Worm (Caenorhabditis elegans) whole organism, young adult: ENCODE measurements around the gene tag-266.

Experiments used
- C17E4.6 ChIP-seq: fragments of 200-800 bp; sonication (Bioruptor generic); IDR thresholded peaks from 2 replicates; pipeline ENCODE4 v1.3.6; 2022; ENCODE audit warnings: missing genetic modification reagents, missing genetic modification characterization, missing compliant biosample characterization
- F37B4.10 ChIP-seq: fragments of 200-800 bp; sonication (Bioruptor generic); IDR thresholded peaks from 2 replicates; pipeline ENCODE4 v1.3.6; 2022; ENCODE audit warnings: missing genetic modification characterization, missing compliant biosample characterization
- F49E8.2 ChIP-seq: sonication (generic microtip); optimal IDR thresholded peaks from 3 replicates; lab custom pipeline; 2017; ENCODE audit warnings: missing genetic modification characterization, mild to moderate bottlenecking, missing compliant biosample characterization, antibody characterized with exemption, moderate library complexity; ENCODE audit not compliant: insufficient read depth
- aptf-3 ChIP-seq: fragments of 200-800 bp; sonication (Bioruptor generic); IDR thresholded peaks from 2 replicates; pipeline ENCODE4 v1.3.6; 2022; ENCODE audit warnings: missing genetic modification characterization, missing compliant biosample characterization
- attf-3 ChIP-seq: fragments of 200-800 bp; sonication (Bioruptor generic); conservative IDR thresholded peaks from 2 replicates; pipeline ENCODE4 v1.3.6; 2022; ENCODE audit warnings: missing genetic modification reagents, missing genetic modification characterization, missing compliant biosample characterization
- ceh-58 ChIP-seq: fragments of 200-800 bp; sonication (Bioruptor generic); IDR thresholded peaks from 2 replicates; pipeline ENCODE4 v1.3.6; 2022; ENCODE audit warnings: missing genetic modification characterization, missing compliant biosample characterization
- die-1 ChIP-seq: sonication (generic microtip); optimal IDR thresholded peaks from 2 replicates; lab custom pipeline; 2016; ENCODE audit warnings: missing genotype, mild to moderate bottlenecking, missing genetic modification characterization, missing compliant biosample characterization
- hmg-20 ChIP-seq: fragments of 200-800 bp; sonication (Bioruptor generic); IDR thresholded peaks from 2 replicates; pipeline ENCODE4 v1.3.6; 2022; ENCODE audit warnings: missing genetic modification reagents, missing genetic modification characterization, missing compliant biosample characterization
- let-607 ChIP-seq, 2 experiments: fragments of 200-800 bp in 1 of 2; sonication (Bioruptor generic) in 1 of 2; sonication (generic microtip) in 1 of 2; optimal IDR thresholded peaks; 2 replicates each; lab custom pipeline; 2016 to 2018; ENCODE audit warnings: mild to moderate bottlenecking in 2 of 2, missing compliant biosample characterization in 2 of 2, missing genetic modification characterization in 2 of 2, moderate library complexity in 2 of 2, missing genotype in 1 of 2
- madf-8 ChIP-seq: fragments of 200-800 bp; sonication (Bioruptor generic); conservative IDR thresholded peaks from 2 replicates; pipeline ENCODE4 v1.3.6; 2022; ENCODE audit warnings: missing genetic modification reagents, missing genetic modification characterization, missing compliant biosample characterization
- mxl-1 ChIP-seq: sonication (generic microtip); optimal IDR thresholded peaks from 2 replicates; lab custom pipeline; 2016; ENCODE audit warnings: missing genetic modification characterization, missing compliant biosample characterization
- pha-4 ChIP-seq: fragments of 150-350 bp; sonication (generic microtip); optimal IDR thresholded peaks from 2 replicates; lab custom pipeline; 2014; ENCODE audit warnings: missing biosample characterization, missing genetic modification reagents, missing genetic modification characterization
- unc-62 ChIP-seq: fragments of 150-350 bp; optimal IDR thresholded peaks from 2 replicates; lab custom pipeline; 2014; ENCODE audit warnings: missing biosample characterization, missing genetic modification reagents, missing genetic modification characterization
- zim-3 ChIP-seq: sonication (generic microtip); optimal IDR thresholded peaks from 2 replicates; lab custom pipeline; 2017; ENCODE audit warnings: mild to moderate bottlenecking, missing genetic modification characterization, moderate library complexity, missing compliant biosample characterization

- TF ChIP-seq die-1 (tag; lab: Kevin White, UChicago) (no peak), mxl-1 (no peak), pha-4 (tag; lab: Kevin White, UChicago) (no peak), zim-3 (no peak), F37B4.10 (GFP tag; lab: Robert Waterston, UW) (no peak), let-607 (tag; optimal IDR thresholded peaks at IDR 0.05; lab: Kevin White, UChicago) (no peak), madf-8 (no peak), aptf-3 (no peak), attf-3 (GFP tag; lab: Robert Waterston, UW) (no peak), unc-62 (GFP tag; lab: Kevin White, UChicago) (no peak), F49E8.2 (tag; lab: Kevin White, UChicago) (no peak), C17E4.6 (GFP tag; lab: Robert Waterston, UW) (no peak), hmg-20 (GFP tag; lab: Robert Waterston, UW) (no peak), ceh-58 (GFP tag; lab: Robert Waterston, UW) (no peak)
Observed at ce11 chrIII:670994-671393, 31.0 kb upstream of the tag-266 start.
